Worm (Caenorhabditis elegans) whole organism, early embryonic: Measurements from ENCODE around the gene cat-1.

Experiments used
- B0310.2 ChIP-seq: sonication (generic microtip); optimal IDR thresholded peaks from 2 replicates; lab custom pipeline; 2016; ENCODE audit warnings: mild to moderate bottlenecking, missing genetic modification characterization, missing compliant biosample characterization
- F13C5.2 ChIP-seq: sonication (generic microtip); optimal IDR thresholded peaks from 2 replicates; lab custom pipeline; 2017; ENCODE audit warnings: mild to moderate bottlenecking, missing genetic modification characterization, inconsistent platforms, missing compliant biosample characterization
- aly-1 ChIP-seq: sonication (generic microtip); optimal IDR thresholded peaks from 2 replicates; lab custom pipeline; 2016; ENCODE audit warnings: missing genetic modification characterization, missing compliant biosample characterization
- ama-1 ChIP-seq: fragments of 150-350 bp; optimal IDR thresholded peaks from 2 replicates; lab custom pipeline; 2014
- ceh-13 ChIP-seq: fragments of 200-800 bp; sonication (Bioruptor generic); optimal IDR thresholded peaks from 2 replicates; lab custom pipeline; 2018; ENCODE audit warnings: mild to moderate bottlenecking, missing genetic modification characterization, missing compliant biosample characterization
- ceh-36 ChIP-seq: sonication (generic microtip); optimal IDR thresholded peaks from 2 replicates; lab custom pipeline; 2016; ENCODE audit warnings: missing genetic modification characterization, inconsistent platforms, missing compliant biosample characterization
- ets-7 ChIP-seq: sonication (generic microtip); optimal IDR thresholded peaks from 2 replicates; lab custom pipeline; 2016; ENCODE audit warnings: missing genotype, missing genetic modification characterization, missing compliant biosample characterization
- flt-1 ChIP-seq: fragments of 200-800 bp; sonication (Bioruptor generic); IDR thresholded peaks from 2 replicates; pipeline ENCODE4 v1.3.6; 2022; ENCODE audit warnings: missing genetic modification characterization, missing compliant biosample characterization
- hmbx-1 ChIP-seq: sonication (generic microtip); optimal IDR thresholded peaks from 2 replicates; lab custom pipeline; 2016; ENCODE audit warnings: mild to moderate bottlenecking, missing genetic modification characterization, missing compliant biosample characterization
- hmg-4 ChIP-seq: fragments of 200-800 bp; sonication (Bioruptor generic); optimal IDR thresholded peaks from 2 replicates; lab custom pipeline; 2018; ENCODE audit warnings: mild to moderate bottlenecking, missing genetic modification characterization, missing compliant biosample characterization
- hnd-1 ChIP-seq: sonication (generic microtip); optimal IDR thresholded peaks from 2 replicates; lab custom pipeline; 2016; ENCODE audit warnings: missing genetic modification characterization, missing compliant biosample characterization
- pes-1 ChIP-seq: fragments of 200-800 bp; sonication (Bioruptor generic); IDR thresholded peaks from 2 replicates; pipeline ENCODE4 v1.3.6; 2022; ENCODE audit warnings: missing genetic modification reagents, missing genetic modification characterization, missing compliant biosample characterization
- scrt-1 ChIP-seq: fragments of 200-800 bp; sonication (Bioruptor generic); IDR thresholded peaks from 2 replicates; pipeline ENCODE4 v1.3.6; 2022; ENCODE audit warnings: missing genetic modification characterization, missing compliant biosample characterization
- sea-1 ChIP-seq: fragments of 200-800 bp; sonication (Bioruptor generic); conservative IDR thresholded peaks from 2 replicates; pipeline ENCODE4 v1.3.6; 2022; ENCODE audit warnings: missing genetic modification characterization, missing compliant biosample characterization
- tbx-11 ChIP-seq: fragments of 200-800 bp; sonication (Bioruptor generic); IDR thresholded peaks from 2 replicates; pipeline ENCODE4 v1.3.6; 2022; ENCODE audit warnings: missing genetic modification characterization, missing compliant biosample characterization
- tbx-37 ChIP-seq: fragments of 200-800 bp; sonication (Bioruptor generic); conservative IDR thresholded peaks from 2 replicates; pipeline ENCODE4 v1.3.6; 2022; ENCODE audit warnings: missing genetic modification reagents, missing genetic modification characterization, missing compliant biosample characterization
- tra-4 ChIP-seq: sonication (generic microtip); optimal IDR thresholded peaks from 2 replicates; lab custom pipeline; 2017; ENCODE audit warnings: missing genetic modification characterization, missing compliant biosample characterization

The cat-1 gene

DNA sequence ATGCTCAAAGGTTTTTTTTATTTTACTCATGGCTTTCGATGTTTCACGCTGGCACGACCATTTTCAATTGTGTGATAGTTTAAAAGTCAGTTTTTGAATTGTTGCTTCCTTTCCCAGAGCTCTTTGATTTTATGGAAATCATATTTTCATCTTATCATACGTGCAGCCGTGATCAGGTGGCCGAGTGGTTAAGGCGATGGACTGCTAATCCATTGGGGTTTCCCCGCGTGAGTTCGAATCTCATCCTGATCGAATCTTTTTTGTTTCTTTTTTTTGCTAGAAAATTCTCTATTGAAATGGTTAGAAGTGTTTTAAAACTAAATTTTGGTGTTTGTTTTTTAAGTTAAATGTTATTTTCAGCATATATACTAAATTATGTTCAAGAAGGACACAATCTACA is 1.3 kb downstream of the cat-1 start:
- TF ChIP-seq ets-7 (tag; lab: Kevin White, UChicago) (no peak), flt-1 (no peak), tra-4 (no peak), F13C5.2 (tag; lab: Kevin White, UChicago) (no peak), ceh-36 (tag; lab: Kevin White, UChicago) (no peak), tbx-37 (GFP tag; lab: Robert Waterston, UW) (no peak), hmbx-1 (tag; lab: Kevin White, UChicago) (no peak), ceh-13 (no peak), scrt-1 (GFP tag; lab: Robert Waterston, UW) (no peak), tbx-11 (GFP tag; lab: Robert Waterston, UW) (no peak), B0310.2 (tag; lab: Kevin White, UChicago) (no peak)

DNA sequence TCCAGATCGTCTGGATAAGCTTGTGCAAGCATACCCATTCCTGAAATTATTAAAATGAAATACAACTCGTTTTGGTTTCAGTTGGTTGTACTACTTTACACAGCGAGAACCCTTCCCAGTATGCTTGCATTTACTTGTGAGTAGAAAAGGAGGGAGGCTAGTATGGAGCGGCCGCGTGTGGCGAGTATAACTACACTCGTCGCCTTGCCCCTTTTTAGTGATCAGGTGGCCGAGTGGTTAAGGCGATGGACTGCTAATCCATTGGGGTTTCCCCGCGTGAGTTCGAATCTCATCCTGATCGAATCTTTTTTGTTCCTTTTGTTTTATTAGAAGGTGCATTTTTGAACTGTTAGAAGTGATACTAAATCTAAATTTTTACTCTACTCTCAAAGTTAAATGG is 2.7 kb downstream of the cat-1 start:
- TF ChIP-seq flt-1 (peak; percentile 99), ets-7 (tag; lab: Kevin White, UChicago) (peak; percentile 81), tbx-11 (GFP tag; lab: Robert Waterston, UW) (peak; percentile 97), hmg-4 (peak; percentile 94), aly-1 (tag; lab: Kevin White, UChicago) (peak; percentile 92), ama-1 (lab: Kevin White, UChicago) (no peak), pes-1 (GFP tag; lab: Robert Waterston, UW) (peak; percentile 98), ceh-36 (tag; lab: Kevin White, UChicago) (peak; percentile 98), B0310.2 (tag; lab: Kevin White, UChicago) (peak; percentile 90), hmbx-1 (tag; lab: Kevin White, UChicago) (peak; percentile 74), tra-4 (peak; percentile 73), F13C5.2 (tag; lab: Kevin White, UChicago) (peak; percentile 93), tbx-37 (GFP tag; lab: Robert Waterston, UW) (peak; percentile 97), scrt-1 (GFP tag; lab: Robert Waterston, UW) (peak; percentile 98), hnd-1 (tag; lab: Kevin White, UChicago) (peak; percentile 86), sea-1 (GFP tag; lab: Robert Waterston, UW) (peak; percentile 97), ceh-13 (peak; percentile 87)

DNA sequence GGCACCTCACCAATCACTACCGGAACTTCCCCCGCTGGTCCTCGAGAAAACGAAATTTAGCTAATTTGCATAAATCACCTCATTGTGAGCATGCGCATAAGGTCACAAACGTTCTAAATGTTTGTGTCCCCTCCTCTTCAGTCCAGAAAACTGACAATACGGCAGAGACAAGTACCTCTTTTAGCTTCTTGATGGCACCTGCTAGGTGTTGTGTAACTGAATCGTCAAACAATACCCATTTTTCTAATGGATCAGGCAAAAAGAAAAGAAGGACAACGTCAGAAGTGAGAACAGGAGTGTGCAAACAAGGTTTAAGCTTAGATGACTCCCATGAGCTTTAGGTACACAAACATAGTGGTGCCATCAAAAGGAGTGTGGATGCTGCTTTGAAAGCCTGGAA is 11.0 kb downstream of the cat-1 start:
- TF ChIP-seq aly-1 (tag; lab: Kevin White, UChicago) (no peak), tbx-37 (GFP tag; lab: Robert Waterston, UW) (no peak)

DNA sequence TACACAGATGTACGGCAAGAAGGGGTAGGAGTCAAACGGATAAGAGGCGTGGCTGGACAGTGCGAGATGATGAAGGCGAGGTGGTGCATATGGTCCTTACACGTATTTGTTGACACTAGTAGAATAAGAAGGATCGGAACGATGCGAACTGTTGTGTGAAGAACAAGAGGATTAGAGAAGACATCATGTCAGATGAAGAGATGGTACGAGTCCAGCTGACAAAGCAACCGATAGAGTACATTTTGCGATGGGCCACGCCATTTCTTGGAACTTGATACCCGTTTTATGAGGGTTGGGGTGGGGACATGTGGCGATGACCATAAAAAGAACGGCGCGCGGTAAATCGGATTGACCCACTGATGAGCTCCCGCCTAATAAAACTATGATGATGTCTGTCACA is 12.1 kb downstream of the cat-1 start:
- TF ChIP-seq hmbx-1 (tag; lab: Kevin White, UChicago) = no peak
- TF ChIP-seq sea-1 (GFP tag; lab: Robert Waterston, UW) = 0 out of 2 replicates have a peak, but pooled peaks have one; percentile 26
- 0 out of 2 replicates have a peak, but pooled peaks have one; percentile 13 for TF ChIP-seq flt-1
- TF ChIP-seq hmg-4 = no peak
- TF ChIP-seq B0310.2 (tag; lab: Kevin White, UChicago) = no peak

DNA sequence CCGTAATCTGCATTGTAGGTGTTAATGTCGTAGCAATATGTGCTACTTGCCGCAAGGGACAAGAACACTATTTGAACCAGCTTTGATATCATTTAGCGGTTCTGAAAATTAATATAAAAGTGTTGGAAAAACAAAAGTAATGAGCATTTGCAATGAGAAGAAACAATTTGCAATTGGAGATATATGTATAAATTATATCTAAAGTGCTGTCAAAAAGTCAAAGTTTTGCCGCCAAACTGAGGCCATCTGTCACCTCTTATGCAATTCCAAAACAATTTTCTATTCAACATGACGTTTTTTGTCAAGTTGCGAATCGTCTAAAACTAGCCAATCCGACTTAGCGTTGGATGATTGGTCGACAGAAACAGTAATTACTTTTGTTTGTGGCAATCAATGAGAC is 13.3 kb downstream of the cat-1 start, which contains the start of gene W01C8.5:
W01C8.5 (minus strand) TSS at position 101 of the 400 bp plus-strand sequence.
- TF ChIP-seq ama-1 (lab: Kevin White, UChicago) (no peak), hmbx-1 (tag; lab: Kevin White, UChicago) (no peak), sea-1 (GFP tag; lab: Robert Waterston, UW) (no peak), tbx-37 (GFP tag; lab: Robert Waterston, UW) (no peak), tbx-11 (GFP tag; lab: Robert Waterston, UW) (no peak), B0310.2 (tag; lab: Kevin White, UChicago) (no peak), hnd-1 (tag; lab: Kevin White, UChicago) (no peak), tra-4 (no peak), ceh-36 (tag; lab: Kevin White, UChicago) (no peak), ceh-13 (no peak), flt-1 (no peak), F13C5.2 (tag; lab: Kevin White, UChicago) (no peak), scrt-1 (GFP tag; lab: Robert Waterston, UW) (no peak)

DNA sequence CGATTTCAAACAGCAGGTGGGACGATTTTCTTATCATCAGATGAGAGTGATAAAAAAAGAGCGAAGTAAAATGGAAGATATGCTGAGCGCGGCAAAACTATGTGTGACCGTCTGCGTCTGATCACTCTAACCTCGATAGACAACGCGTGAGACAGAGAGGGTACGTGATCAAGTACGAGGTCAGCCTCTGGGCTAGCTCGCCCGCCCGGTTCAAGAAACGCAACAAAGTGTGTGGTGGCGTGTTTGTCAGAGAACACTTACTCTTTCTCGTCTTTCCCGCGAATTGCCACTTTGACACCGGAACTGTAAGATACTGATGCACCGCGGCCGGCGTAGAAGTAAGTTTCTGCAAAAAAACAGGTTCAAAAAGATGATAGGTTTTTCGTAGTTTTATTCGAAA is 14.3 kb downstream of the cat-1 start:
- TF ChIP-seq tbx-11 (GFP tag; lab: Robert Waterston, UW) (no peak), hmg-4 (peak; percentile 59)

DNA sequence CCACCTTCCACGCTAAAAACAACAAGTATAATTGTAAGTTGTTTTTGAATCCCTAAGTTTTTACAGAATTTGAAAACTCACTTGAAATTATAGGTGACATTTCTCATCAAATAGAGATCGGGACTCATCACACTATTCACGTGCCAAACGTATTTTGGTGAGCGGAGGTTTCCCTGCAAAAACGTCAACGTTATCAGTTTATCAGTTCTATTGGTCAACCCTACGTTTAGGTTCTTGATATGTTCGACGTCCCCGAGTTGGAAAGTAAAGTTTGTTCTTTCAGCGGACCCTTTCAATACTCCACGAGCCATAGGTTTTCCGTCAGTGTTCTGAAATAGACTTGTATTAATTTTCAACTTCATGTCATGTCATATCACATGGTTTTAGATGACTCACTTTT is 15.1 kb downstream of the cat-1 start:
- TF ChIP-seq ama-1 (lab: Kevin White, UChicago) (no peak), tra-4 (no peak), B0310.2 (tag; lab: Kevin White, UChicago) (no peak), F13C5.2 (tag; lab: Kevin White, UChicago) (no peak), hnd-1 (tag; lab: Kevin White, UChicago) (no peak), ceh-36 (tag; lab: Kevin White, UChicago) (no peak), ets-7 (tag; lab: Kevin White, UChicago) (no peak), sea-1 (GFP tag; lab: Robert Waterston, UW) (no peak), hmg-4 (no peak), tbx-11 (GFP tag; lab: Robert Waterston, UW) (no peak), ceh-13 (no peak), tbx-37 (GFP tag; lab: Robert Waterston, UW) (no peak), scrt-1 (GFP tag; lab: Robert Waterston, UW) (no peak)

DNA sequence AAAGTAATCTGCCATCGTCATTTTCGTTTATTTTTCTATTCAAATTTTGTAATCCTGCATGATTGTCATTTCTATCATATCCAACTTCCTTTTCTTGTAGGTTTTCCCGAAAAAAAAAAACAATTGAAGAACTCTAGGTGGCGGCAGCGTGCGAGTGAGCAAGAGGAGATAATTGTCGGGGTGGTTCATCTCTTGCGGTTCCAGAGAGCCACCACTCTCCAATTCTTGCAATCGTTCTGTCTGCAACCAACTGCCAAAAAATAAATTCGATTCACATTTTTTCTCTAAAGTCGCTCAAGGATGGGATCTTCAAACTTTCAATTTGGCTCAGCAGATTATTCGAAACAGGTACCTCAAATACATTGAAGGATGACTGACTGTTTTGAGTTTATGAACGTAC is 18.4 kb downstream of the cat-1 start, which contains the start of gene W01C8.1:
W01C8.1 (plus strand) TSS at position 301 of the 400 bp plus-strand sequence.
- TF ChIP-seq hnd-1 (tag; lab: Kevin White, UChicago) (no peak), tbx-37 (GFP tag; lab: Robert Waterston, UW) (no peak), ceh-13 (no peak), pes-1 (GFP tag; lab: Robert Waterston, UW) (no peak), tbx-11 (GFP tag; lab: Robert Waterston, UW) (no peak)
